Worm (Caenorhabditis elegans) whole organism, young adult: ENCODE measurements around the gene mthf-1.

ENCODE experiments used
- B0261.1 ChIP-seq: sonication (generic microtip); optimal IDR thresholded peaks from 2 replicates; lab custom pipeline; 2016; ENCODE audit warnings: mild to moderate bottlenecking, missing genetic modification characterization, moderate library complexity, missing compliant biosample characterization
- D2030.7 ChIP-seq: fragments of 200-800 bp; sonication (Bioruptor generic); IDR thresholded peaks from 2 replicates; pipeline ENCODE4 v1.3.6; 2022; ENCODE audit warnings: missing genetic modification reagents, missing genetic modification characterization, missing compliant biosample characterization
- F49E8.2 ChIP-seq: sonication (generic microtip); optimal IDR thresholded peaks from 3 replicates; lab custom pipeline; 2017; ENCODE audit warnings: missing genetic modification characterization, mild to moderate bottlenecking, missing compliant biosample characterization, antibody characterized with exemption, moderate library complexity; ENCODE audit not compliant: insufficient read depth
- F55B11.4 ChIP-seq: sonication (generic microtip); optimal IDR thresholded peaks from 2 replicates; lab custom pipeline; 2016; ENCODE audit warnings: missing compliant biosample characterization, missing genetic modification characterization, borderline replicate concordance; ENCODE audit not compliant: insufficient read depth
- K11D2.4 ChIP-seq: fragments of 200-800 bp; sonication (Bioruptor generic); IDR thresholded peaks from 2 replicates; pipeline ENCODE4 v1.3.6; 2022; ENCODE audit warnings: missing genetic modification reagents, missing genetic modification characterization, missing compliant biosample characterization
- T07F8.4 ChIP-seq: sonication (generic microtip); optimal IDR thresholded peaks from 2 replicates; lab custom pipeline; 2016; ENCODE audit warnings: mild to moderate bottlenecking, missing genetic modification characterization, moderate library complexity, missing compliant biosample characterization
- T26A5.8 ChIP-seq: sonication (generic microtip); optimal IDR thresholded peaks from 2 replicates; lab custom pipeline; 2016; ENCODE audit warnings: missing genetic modification characterization, missing compliant biosample characterization
- Y79H2A.3 ChIP-seq: fragments of 200-800 bp; sonication (Bioruptor generic); conservative IDR thresholded peaks from 2 replicates; pipeline ENCODE4 v1.3.6; 2022; ENCODE audit warnings: missing genetic modification reagents, missing genetic modification characterization, missing compliant biosample characterization
- ZK185.1 ChIP-seq: sonication (generic microtip); optimal IDR thresholded peaks from 2 replicates; lab custom pipeline; 2016; ENCODE audit warnings: mild to moderate bottlenecking, missing genetic modification characterization, missing compliant biosample characterization; ENCODE audit not compliant: poor library complexity, severe bottlenecking
- aptf-3 ChIP-seq: fragments of 200-800 bp; sonication (Bioruptor generic); IDR thresholded peaks from 2 replicates; pipeline ENCODE4 v1.3.6; 2022; ENCODE audit warnings: missing genetic modification characterization, missing compliant biosample characterization
- attf-5 ChIP-seq: fragments of 200-800 bp; sonication (Bioruptor generic); optimal IDR thresholded peaks from 2 replicates; lab custom pipeline; 2018; ENCODE audit warnings: mild to moderate bottlenecking, missing genetic modification characterization, missing compliant biosample characterization
- attf-6 ChIP-seq: fragments of 200-800 bp; sonication (Bioruptor generic); IDR thresholded peaks from 2 replicates; pipeline ENCODE4 v1.3.6; 2022; ENCODE audit warnings: missing genetic modification reagents, missing genetic modification characterization, missing compliant biosample characterization
- ceh-27 ChIP-seq: fragments of 200-800 bp; sonication (Bioruptor generic); optimal IDR thresholded peaks from 2 replicates; lab custom pipeline; 2018; ENCODE audit warnings: mild to moderate bottlenecking, missing genetic modification characterization, moderate library complexity, missing compliant biosample characterization
- ceh-40 ChIP-seq: fragments of 200-800 bp; sonication (Bioruptor generic); IDR thresholded peaks from 2 replicates; pipeline ENCODE4 v1.3.6; 2022; ENCODE audit warnings: missing genetic modification characterization, missing compliant biosample characterization
- die-1 ChIP-seq: sonication (generic microtip); optimal IDR thresholded peaks from 2 replicates; lab custom pipeline; 2016; ENCODE audit warnings: missing genotype, mild to moderate bottlenecking, missing genetic modification characterization, missing compliant biosample characterization
- ets-4 ChIP-seq: fragments of 200-800 bp; sonication (Bioruptor generic); optimal IDR thresholded peaks from 2 replicates; lab custom pipeline; 2018; ENCODE audit warnings: mild to moderate bottlenecking, missing genetic modification characterization, missing compliant biosample characterization
- him-1 ChIP-seq: sonication (generic microtip); optimal IDR thresholded peaks from 2 replicates; lab custom pipeline; 2016; ENCODE audit warnings: missing genotype, missing genetic modification reagents, missing genetic modification characterization, missing compliant biosample characterization
- hlh-12 ChIP-seq: sonication (generic microtip); optimal IDR thresholded peaks from 2 replicates; lab custom pipeline; 2016; ENCODE audit warnings: missing genetic modification characterization, missing compliant biosample characterization
- hrde-1 ChIP-seq: sonication (generic microtip); optimal IDR thresholded peaks from 2 replicates; lab custom pipeline; 2016; ENCODE audit warnings: missing genetic modification characterization, mild to moderate bottlenecking, missing compliant biosample characterization, moderate library complexity, missing genotype, missing genetic modification reagents, borderline replicate concordance
- let-607 ChIP-seq, 2 experiments: fragments of 200-800 bp in 1 of 2; sonication (Bioruptor generic) in 1 of 2; sonication (generic microtip) in 1 of 2; optimal IDR thresholded peaks; 2 replicates each; lab custom pipeline; 2016 to 2018; ENCODE audit warnings: mild to moderate bottlenecking in 2 of 2, missing compliant biosample characterization in 2 of 2, missing genetic modification characterization in 2 of 2, moderate library complexity in 2 of 2, missing genotype in 1 of 2
- lsl-1 ChIP-seq: fragments of 200-800 bp; sonication (Bioruptor generic); optimal IDR thresholded peaks from 2 replicates; lab custom pipeline; 2018; ENCODE audit warnings: mild to moderate bottlenecking, missing genetic modification characterization, moderate library complexity, missing compliant biosample characterization
- mcd-1 ChIP-seq: fragments of 200-800 bp; sonication (Bioruptor generic); IDR thresholded peaks from 2 replicates; pipeline ENCODE4 v1.3.6; 2022; ENCODE audit warnings: missing genetic modification reagents, missing genetic modification characterization, missing compliant biosample characterization
- nhr-179 ChIP-seq: sonication (generic microtip); optimal IDR thresholded peaks from 2 replicates; lab custom pipeline; 2016; ENCODE audit warnings: mild to moderate bottlenecking, missing genetic modification characterization, missing compliant biosample characterization
- nhr-80 ChIP-seq: sonication (generic microtip); optimal IDR thresholded peaks from 2 replicates; lab custom pipeline; 2016; ENCODE audit warnings: missing genetic modification characterization, missing compliant biosample characterization
- pbrm-1 ChIP-seq: fragments of 200-800 bp; sonication (Bioruptor generic); IDR thresholded peaks from 2 replicates; pipeline ENCODE4 v1.3.6; 2022; ENCODE audit warnings: missing genetic modification reagents, missing genetic modification characterization, missing compliant biosample characterization
- pha-4 ChIP-seq: fragments of 150-350 bp; sonication (generic microtip); optimal IDR thresholded peaks from 2 replicates; lab custom pipeline; 2014; ENCODE audit warnings: missing biosample characterization, missing genetic modification reagents, missing genetic modification characterization
- repo-1 ChIP-seq: sonication (generic microtip); optimal IDR thresholded peaks from 2 replicates; lab custom pipeline; 2017; ENCODE audit warnings: mild to moderate bottlenecking, missing genetic modification characterization, missing compliant biosample characterization
- rpc-1 ChIP-seq, 2 experiments: fragments of 150-350 bp in 1 of 2; sonication (generic microtip) in 1 of 2; optimal IDR thresholded peaks; 2 replicates each; lab custom pipeline; 2014 to 2018; ENCODE audit warnings: missing biosample characterization in 1 of 2, missing genetic modification characterization in 1 of 2, missing genetic modification reagents in 1 of 2, missing genotype in 1 of 2
- sptf-2 ChIP-seq: fragments of 200-800 bp; sonication (Bioruptor generic); optimal IDR thresholded peaks from 2 replicates; lab custom pipeline; 2018; ENCODE audit warnings: mild to moderate bottlenecking, missing genetic modification characterization, missing compliant biosample characterization
- tbp1 ChIP-seq: fragments of 200-800 bp; sonication (Bioruptor generic); optimal IDR thresholded peaks from 2 replicates; lab custom pipeline; 2018; ENCODE audit warnings: mild to moderate bottlenecking, missing genetic modification characterization, missing compliant biosample characterization
- unc-130 ChIP-seq: sonication (generic microtip); optimal IDR thresholded peaks from 2 replicates; lab custom pipeline; 2016; ENCODE audit warnings: missing genetic modification reagents, missing genetic modification characterization, missing compliant biosample characterization
- ztf-25 ChIP-seq: fragments of 200-800 bp; sonication (Bioruptor generic); IDR thresholded peaks from 2 replicates; pipeline ENCODE4 v1.3.6; 2022; ENCODE audit warnings: missing genetic modification reagents, missing genetic modification characterization, missing compliant biosample characterization
- ztf-28 ChIP-seq: fragments of 200-800 bp; sonication (Bioruptor generic); IDR thresholded peaks from 2 replicates; pipeline ENCODE4 v1.3.6; 2022; ENCODE audit warnings: missing genetic modification reagents, missing genetic modification characterization, missing compliant biosample characterization

Gene mthf-1

DNA sequence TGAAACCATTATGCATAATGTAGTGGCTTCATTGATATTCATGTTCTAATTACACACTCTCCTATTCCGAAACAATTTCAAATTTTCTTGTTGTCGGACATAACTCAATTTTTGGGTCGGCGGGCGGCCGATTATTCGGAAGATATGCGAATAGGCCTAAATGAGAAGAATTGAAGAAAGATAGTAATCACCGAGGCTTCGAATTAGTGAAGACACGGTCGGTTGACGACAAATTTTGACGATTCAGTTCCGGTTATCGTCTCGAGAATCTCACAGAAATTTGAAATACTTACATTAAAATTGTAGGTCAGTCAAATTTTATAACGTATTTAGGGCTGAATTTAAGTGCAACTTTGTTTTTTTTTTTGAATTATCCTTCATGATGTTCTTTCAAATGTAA is 25.6 kb upstream of the mthf-1 start:
- TF ChIP-seq unc-130 (GFP tag; lab: Kevin White, UChicago) (no peak), sptf-2 (GFP tag; lab: Kevin White, UChicago) (no peak), F55B11.4 (tag; lab: Kevin White, UChicago) (no peak)
- TF ChIP-seq, all 124 proteins: peak for 0

DNA sequence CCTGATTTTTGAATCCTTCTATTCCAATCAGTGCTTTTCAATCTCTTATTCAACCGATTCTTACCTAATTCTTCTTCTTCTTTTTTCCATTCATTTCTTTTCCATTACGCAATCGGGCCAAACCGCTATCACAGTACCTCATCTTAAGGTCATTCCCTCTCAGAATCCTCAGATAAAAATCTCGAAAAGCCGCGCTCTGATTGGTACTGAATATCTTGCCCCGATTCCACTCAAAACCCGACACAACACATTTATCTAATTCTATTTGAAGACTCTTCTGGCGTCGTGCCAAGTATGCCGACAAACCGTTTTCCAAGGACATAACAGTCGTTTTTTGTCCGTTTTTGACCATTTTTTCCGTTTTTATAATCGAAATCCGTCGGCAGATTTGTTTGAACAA is 24.3 kb upstream of the mthf-1 start:
- TF ChIP-seq ZK185.1 (tag; lab: Kevin White, UChicago) (no peak), ceh-40 (GFP tag; lab: Robert Waterston, UW) (no peak), nhr-179 (tag; lab: Kevin White, UChicago) (no peak), T07F8.4 (no peak), repo-1 (tag; lab: Kevin White, UChicago) (no peak), ets-4 (GFP tag; lab: Kevin White, UChicago) (no peak), K11D2.4 (GFP tag; lab: Robert Waterston, UW) (no peak), lsl-1 (GFP tag; lab: Kevin White, UChicago) (no peak), pha-4 (tag; lab: Kevin White, UChicago) (no peak), D2030.7 (no peak), rpc-1 (optimal IDR thresholded peaks at IDR 0.05; lab: Kevin White, UChicago) (no peak), rpc-1 (tag; optimal IDR thresholded peaks at IDR 0.05; lab: Kevin White, UChicago) (no peak), B0261.1 (tag; lab: Kevin White, UChicago) (no peak), ceh-27 (GFP tag; lab: Kevin White, UChicago) (no peak), F49E8.2 (tag; lab: Kevin White, UChicago) (no peak), pbrm-1 (GFP tag; lab: Robert Waterston, UW) (no peak), hrde-1 (tag; lab: Kevin White, UChicago) (no peak), Y79H2A.3 (GFP tag; lab: Robert Waterston, UW) (no peak), aptf-3 (GFP tag; lab: Robert Waterston, UW) (no peak)

DNA sequence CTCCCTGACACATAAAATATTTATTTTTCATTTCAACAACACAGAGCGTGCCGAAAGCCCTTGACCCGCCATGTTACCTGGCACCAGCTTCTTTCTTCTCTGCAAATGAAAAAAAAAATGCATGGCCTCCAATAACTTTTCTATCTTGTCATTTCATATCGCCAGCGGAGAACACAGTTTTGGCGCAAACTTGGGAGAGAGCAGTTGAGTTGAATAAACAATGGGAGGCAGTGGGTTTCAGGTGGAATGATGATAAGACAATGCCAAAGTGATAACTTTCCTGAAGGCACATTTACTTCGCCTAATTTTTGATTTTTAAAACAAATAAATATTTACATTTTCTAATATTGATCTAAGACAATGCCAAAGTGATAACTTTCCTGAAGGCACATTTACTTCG is 23.6 kb upstream of the mthf-1 start:
- TF ChIP-seq let-607 (tag; optimal IDR thresholded peaks at IDR 0.05; lab: Kevin White, UChicago) (no peak), hlh-12 (tag; lab: Kevin White, UChicago) (no peak), nhr-80 (tag; lab: Kevin White, UChicago) (peak; percentile 57), him-1 (no peak)

DNA sequence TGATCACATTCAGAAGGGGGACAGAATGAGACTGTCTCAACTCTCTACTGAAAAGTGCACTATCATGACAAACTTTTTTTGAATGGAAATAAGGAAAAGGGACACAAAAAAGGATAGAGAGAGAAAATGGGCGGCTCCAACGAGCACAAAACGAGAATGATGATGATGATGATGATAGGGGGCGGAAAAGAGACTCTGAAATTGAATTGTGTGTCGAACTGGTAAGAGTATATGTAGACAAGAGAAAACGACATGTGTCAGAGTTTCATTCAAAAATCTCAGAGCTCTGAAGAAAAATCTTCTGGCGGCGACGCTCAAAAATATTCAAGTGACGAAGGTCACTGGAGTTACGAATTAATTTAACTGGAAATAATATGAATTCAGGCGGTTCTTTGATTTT is 17.7 kb upstream of the mthf-1 start:
- TF ChIP-seq aptf-3 (GFP tag; lab: Robert Waterston, UW) (no peak), ztf-25 (GFP tag; lab: Robert Waterston, UW) (no peak), mcd-1 (no peak), tbp1 (no peak), attf-5 (GFP tag; lab: Kevin White, UChicago) (no peak), die-1 (tag; lab: Kevin White, UChicago) (no peak), ztf-28 (GFP tag; lab: Robert Waterston, UW) (no peak), attf-6 (GFP tag; lab: Robert Waterston, UW) (no peak), hlh-12 (tag; lab: Kevin White, UChicago) (no peak), T26A5.8 (tag; lab: Kevin White, UChicago) (no peak)
